In the genomic region with DNA sequence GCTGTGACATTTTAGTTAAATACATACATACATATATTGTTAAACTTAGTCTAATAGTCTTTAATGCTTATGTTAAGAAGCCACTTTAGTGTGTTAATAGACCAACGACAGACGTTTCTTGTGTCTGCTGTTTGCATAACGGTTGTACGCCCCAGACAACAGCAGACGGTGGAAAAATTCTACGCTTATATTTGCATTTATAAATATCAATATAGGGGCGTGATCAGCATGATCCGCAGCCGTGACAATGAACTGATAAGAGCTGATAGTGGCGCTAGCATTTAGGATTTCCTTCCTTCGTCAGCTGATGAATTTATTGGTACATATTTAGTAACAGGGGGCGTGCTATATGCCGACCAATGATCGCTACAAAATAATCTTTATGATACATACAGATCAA, we compare ENCODE assay signal across 4 fruit fly cellular contexts.
TF ChIP-seq lines count a peak whose summit lies in the region.

No protein-coding gene starts in this region.

- TF ChIP-seq CTCF in whole organism, embryonic (GFP tag; optimal IDR thresholded peaks at IDR 0.05; lab: Kevin White, UChicago), result no peak

TF ChIP-seq in whole organism, embryonic, 481 proteins besides CTCF, POLR2A, EP300 and RAD21 (continues in another document):
- TF ChIP-seq CG11696 (GFP tag; IDR thresholded peaks at IDR 0.05; lab: Robert Waterston, UW) (no peak), Hr3 (GFP tag; optimal IDR thresholded peaks at IDR 0.05; lab: Kevin White, UChicago) (no peak), crp (GFP tag; optimal IDR thresholded peaks at IDR 0.05; lab: Kevin White, UChicago) (no peak), chm (GFP tag; IDR thresholded peaks at IDR 0.05; lab: Robert Waterston, UW) (no peak), CG34422 (GFP tag; IDR thresholded peaks at IDR 0.05; lab: Robert Waterston, UW) (no peak), Dfd (GFP tag; optimal IDR thresholded peaks at IDR 0.05; lab: Kevin White, UChicago) (no peak), tll (GFP tag; optimal IDR thresholded peaks at IDR 0.05; lab: Kevin White, UChicago) (no peak), HLH4C (GFP tag; IDR thresholded peaks at IDR 0.05; lab: Robert Waterston, UW; ENCODE audit: partially characterized antibody) (no peak), CG8281 (tag; optimal IDR thresholded peaks at IDR 0.05; lab: Kevin White, UChicago) (no peak), zfh2 (GFP tag; optimal IDR thresholded peaks at IDR 0.05; lab: Kevin White, UChicago) (no peak), CG3847 (GFP tag; IDR thresholded peaks at IDR 0.05; lab: Robert Waterston, UW) (no peak), NK7.1 (GFP tag; optimal IDR thresholded peaks at IDR 0.05; lab: Kevin White, UChicago) (no peak), zen2 (GFP tag; IDR thresholded peaks at IDR 0.05; lab: Robert Waterston, UW; ENCODE audit: partially characterized antibody) (no peak), CG6813 (GFP tag; optimal IDR thresholded peaks at IDR 0.05; lab: Kevin White, UChicago) (peak; percentile 14), CG2678 (tag; optimal IDR thresholded peaks at IDR 0.05; lab: Kevin White, UChicago) (peak; percentile 2), CG15696 (tag; optimal IDR thresholded peaks at IDR 0.05; lab: Kevin White, UChicago) (peak; percentile 12), Hr39 (optimal IDR thresholded peaks at IDR 0.05; lab: Kevin White, UChicago) (no peak), twi (tag; optimal IDR thresholded peaks at IDR 0.05; lab: Kevin White, UChicago) (no peak), Xbp1 (GFP tag; optimal IDR thresholded peaks at IDR 0.05; lab: Kevin White, UChicago) (no peak), da (GFP tag; optimal IDR thresholded peaks at IDR 0.05; lab: Kevin White, UChicago) (no peak), NC2β (GFP tag; optimal IDR thresholded peaks at IDR 0.05; lab: Kevin White, UChicago) (no peak), Mes4 (GFP tag; optimal IDR thresholded peaks at IDR 0.05; lab: Kevin White, UChicago) (no peak), yki (optimal IDR thresholded peaks at IDR 0.05; lab: Kevin White, UChicago) (no peak)

TF ChIP-seq in whole organism, prepupa, 60 proteins besides CTCF, POLR2A, EP300 and RAD21:
- TF ChIP-seq CG4318 (GFP tag; optimal IDR thresholded peaks at IDR 0.05; lab: Kevin White, UChicago) (no peak), dsx (GFP tag; optimal IDR thresholded peaks at IDR 0.05; lab: Kevin White, UChicago; ENCODE audit: poor library complexity, severe bottlenecking) (no peak), CG6854 (GFP tag; optimal IDR thresholded peaks at IDR 0.05; lab: Kevin White, UChicago) (no peak), fkh (GFP tag; optimal IDR thresholded peaks at IDR 0.05; lab: Kevin White, UChicago) (peak; percentile 65), svp (GFP tag; lab: Kevin White, UChicago) (peak; percentile 38), Eip78C (GFP tag; lab: Kevin White, UChicago) (peak; percentile 10)

TF ChIP-seq in whole organism, pupa, 21 proteins besides CTCF, POLR2A, EP300 and RAD21:
- TF ChIP-seq CG14655 (GFP tag; optimal IDR thresholded peaks at IDR 0.05; lab: Kevin White, UChicago) (no peak), EcR (GFP tag; optimal IDR thresholded peaks at IDR 0.05; lab: Kevin White, UChicago) (peak; percentile 16), CG10348 (GFP tag; IDR thresholded peaks at IDR 0.05; lab: Robert Waterston, UW) (no peak)
TF ChIP-seq in whole organism, pupa: peak in this region for 1.

TF ChIP-seq in whole organism, wandering third instar larva, 38 proteins besides CTCF, POLR2A, EP300 and RAD21:
- peak; percentile 1 for TF ChIP-seq Hr83 (GFP tag; optimal IDR thresholded peaks at IDR 0.05; lab: Kevin White, UChicago; ENCODE audit: poor library complexity, severe bottlenecking)
- TF ChIP-seq dmrt93B (GFP tag; optimal IDR thresholded peaks at IDR 0.05; lab: Kevin White, UChicago), result no peak

Comparison
In these comparisons a context has a peak if more than half of its experiments do, and no peak if none do; other contexts are left out.
1. Of the 7 proteins assayed by ChIP-seq in both whole organism, embryonic and whole organism, prepupa: peak only in whole organism, embryonic: Blimp-1; only in whole organism, prepupa: none; in both: none; in neither: 6.